Worm (Caenorhabditis elegans): ENCODE measurements around the gene R03D7.8.
A peak's percentile ranks its signal among the peaks of the same experiment; 100 is the strongest.

Gene R03D7.8

ce11 chrII:10933948-10934722, 22.6 kb downstream of the R03D7.8 start (continued):
- 0 out of 2 replicates have a peak, but pooled peaks have one; percentile 12 for TF ChIP-seq F37B4.10 (GFP tag; IDR thresholded peaks at IDR 0.05)
- TF ChIP-seq rcor-1 (GFP tag; IDR thresholded peaks at IDR 0.05), result peak; percentile 30; the same call in 1 of the 2 replicates
- peak; percentile 56 for TF ChIP-seq dpff-1 (tag; optimal IDR thresholded peaks at IDR 0.05)
- TF ChIP-seq F33H1.4 (GFP tag; IDR thresholded peaks at IDR 0.05), result peak; percentile 33
- TF ChIP-seq madf-6 (GFP tag; IDR thresholded peaks at IDR 0.05), result peak; percentile 70

- TF ChIP-seq ztf-28 (GFP tag; IDR thresholded peaks at IDR 0.05) (0 out of 2 replicates have a peak, but pooled peaks have one; percentile 58), F33H1.4 (GFP tag; IDR thresholded peaks at IDR 0.05) (peak; percentile 49), madf-8 (GFP tag; conservative IDR thresholded peaks at IDR 0.05) (peak; percentile 57), madf-6 (GFP tag; IDR thresholded peaks at IDR 0.05) (peak; percentile 64), hsf-1 (GFP tag; IDR thresholded peaks at IDR 0.05) (peak; percentile 91), madf-3 (GFP tag; IDR thresholded peaks at IDR 0.05) (peak; percentile 78; the same call in 1 of the 2 replicates), egrh-3 (GFP tag; IDR thresholded peaks at IDR 0.05) (peak; percentile 98), ceh-40 (GFP tag; IDR thresholded peaks at IDR 0.05) (0 out of 2 replicates have a peak, but pooled peaks have one; percentile 13), F37B4.10 (GFP tag; IDR thresholded peaks at IDR 0.05) (0 out of 2 replicates have a peak, but pooled peaks have one; percentile 70), ceh-91 (GFP tag; IDR thresholded peaks at IDR 0.05) (peak; percentile 35; the same call in 1 of the 2 replicates), mcd-1 (GFP tag; IDR thresholded peaks at IDR 0.05) (peak; percentile 45; the same call in 1 of the 2 replicates), ceh-100 (GFP tag; IDR thresholded peaks at IDR 0.05) (peak; percentile 22; the same call in 1 of the 2 replicates), dox-1 (GFP tag; IDR thresholded peaks at IDR 0.05) (peak; percentile 52; the same call in 1 of the 2 replicates)
Observed at ce11 chrII:10932725-10933124, 24.0 kb downstream of the R03D7.8 start.

- TF ChIP-seq zfh-2 (GFP tag; conservative IDR thresholded peaks at IDR 0.05) (no peak), madf-8 (GFP tag; conservative IDR thresholded peaks at IDR 0.05) (peak; percentile 9; the same call in 1 of the 2 replicates), rcor-1 (GFP tag; IDR thresholded peaks at IDR 0.05) (peak; percentile 13; the same call in 1 of the 2 replicates), xnd-1 (tag; optimal IDR thresholded peaks at IDR 0.05) (peak; percentile 19), madf-6 (GFP tag; IDR thresholded peaks at IDR 0.05) (peak; percentile 53), lsy-27 (tag; optimal IDR thresholded peaks at IDR 0.05; ENCODE audit: borderline replicate concordance, insufficient read depth) (no peak), Y79H2A.3 (GFP tag; conservative IDR thresholded peaks at IDR 0.05) (peak; percentile 92), Y53G8AR.9 (GFP tag; conservative IDR thresholded peaks at IDR 0.05) (peak; percentile 20; the same call in 1 of the 2 replicates), K11D2.4 (GFP tag; IDR thresholded peaks at IDR 0.05) (no peak), dox-1 (GFP tag; IDR thresholded peaks at IDR 0.05) (0 out of 2 replicates have a peak, but pooled peaks have one; percentile 16), ekl-4 (GFP tag; IDR thresholded peaks at IDR 0.05) (peak; percentile 53; the same call in 1 of the 2 replicates), nhr-120 (GFP tag; IDR thresholded peaks at IDR 0.05) (no peak)
Observed at ce11 chrII:10932305-10932704, 24.4 kb downstream of the R03D7.8 start.

- no peak for TF ChIP-seq F57C9.4 (tag; optimal IDR thresholded peaks at IDR 0.05)
- TF ChIP-seq ceh-40 (GFP tag; IDR thresholded peaks at IDR 0.05), result 0 out of 2 replicates have a peak, but pooled peaks have one; percentile 15
- TF ChIP-seq akir-1 (GFP tag; optimal IDR thresholded peaks at IDR 0.05), result no peak
- TF ChIP-seq repo-1 (tag; optimal IDR thresholded peaks at IDR 0.05), result peak; percentile 6
- no peak for TF ChIP-seq attf-3 (GFP tag; conservative IDR thresholded peaks at IDR 0.05)
- peak; percentile 22 for TF ChIP-seq him-1 (tag; optimal IDR thresholded peaks at IDR 0.05)
- peak; percentile 11 for TF ChIP-seq ztf-26 (tag; optimal IDR thresholded peaks at IDR 0.05)
- TF ChIP-seq ZK185.1 (tag; optimal IDR thresholded peaks at IDR 0.05; ENCODE audit: poor library complexity, severe bottlenecking), result no peak
- TF ChIP-seq madf-3 (GFP tag; IDR thresholded peaks at IDR 0.05), result 0 out of 2 replicates have a peak, but pooled peaks have one; percentile 57
- TF ChIP-seq ama-1 (optimal IDR thresholded peaks at IDR 0.05), result peak; percentile 28
- TF ChIP-seq ama-1 (GFP tag; optimal IDR thresholded peaks at IDR 0.05), result no peak
- peak; percentile 27; the same call in 1 of the 2 replicates for TF ChIP-seq K11D2.4 (GFP tag; IDR thresholded peaks at IDR 0.05)
- 0 out of 2 replicates have a peak, but pooled peaks have one; percentile 64 for TF ChIP-seq egl-18 (GFP tag; IDR thresholded peaks at IDR 0.05)
- TF ChIP-seq tlf-1 (GFP tag; optimal IDR thresholded peaks at IDR 0.05), result no peak
- no peak for TF ChIP-seq snpc-3.4 (tag; optimal IDR thresholded peaks at IDR 0.05)
Observed at ce11 chrII:10930678-10931650, 25.7 kb downstream of the R03D7.8 start.

Measured in whole organism, young adult.